Worm (Caenorhabditis elegans) whole organism, L1 larva: ENCODE data around the gene F13H10.3.

Source experiments
- dpl-1 ChIP-seq, 3 experiments: fragments of 150-350 bp in 2 of 3; sonication (generic microtip) in 1 of 3; optimal IDR thresholded peaks; 2 replicates each; lab custom pipeline; 2014 to 2017; ENCODE audit warnings: missing biosample characterization in 3 of 3, missing genetic modification characterization in 3 of 3, missing genetic modification reagents in 3 of 3
- tlp-1 ChIP-seq: fragments of 150-350 bp; optimal IDR thresholded peaks from 2 replicates; lab custom pipeline; 2014; ENCODE audit warnings: missing biosample characterization, missing genetic modification characterization
- unc-62 ChIP-seq: fragments of 150-350 bp; optimal IDR thresholded peaks from 2 replicates; lab custom pipeline; 2014; ENCODE audit warnings: missing biosample characterization, missing genetic modification reagents, missing genetic modification characterization

DNA sequence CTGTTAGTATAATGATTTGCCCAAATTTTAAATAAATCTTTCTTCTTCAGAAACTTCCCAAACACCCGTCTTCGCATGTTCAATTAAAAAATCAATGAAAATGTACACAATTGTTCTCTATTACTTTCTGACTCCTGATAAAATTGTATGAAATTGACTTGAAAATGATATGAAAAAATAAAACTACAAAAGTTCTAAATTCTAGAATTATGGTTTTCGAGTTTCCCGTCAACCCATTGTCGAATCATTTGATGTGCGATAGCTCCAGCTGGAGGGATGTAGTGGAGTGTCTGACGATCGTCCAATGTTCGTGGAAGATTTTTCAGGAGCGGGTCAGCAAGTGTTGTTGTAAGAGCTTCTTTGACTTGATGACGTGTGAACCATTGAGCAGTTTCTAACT, 5.8 kb downstream of the F13H10.3 start:
- TF ChIP-seq tlp-1 (no peak), unc-62 (GFP tag; lab: Kevin White, UChicago) (no peak), dpl-1 (GFP tag; optimal IDR thresholded peaks at IDR 0.05; lab: Kevin White, UChicago) (no peak)
